Worm (Caenorhabditis elegans): ENCODE data around the gene shk-1.

DNA sequence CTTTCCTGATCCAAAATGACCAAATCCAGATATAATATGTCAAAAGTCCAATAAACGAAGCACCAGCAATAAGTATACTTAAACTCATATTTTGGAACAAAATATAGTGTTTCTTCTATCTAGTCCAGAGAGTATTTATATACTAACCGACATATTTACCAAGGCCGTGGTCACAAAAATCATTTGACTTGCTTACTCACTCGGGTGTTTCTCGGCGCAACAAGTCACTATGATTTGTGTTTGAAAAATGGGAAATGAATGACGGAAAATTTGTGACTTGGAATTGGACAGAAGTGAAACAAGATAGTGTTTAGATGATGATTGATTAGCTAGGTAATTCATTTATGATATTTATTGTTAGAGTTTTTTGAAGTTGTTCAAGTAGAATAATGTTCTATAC, 42.2 kb downstream of the shk-1 start, which contains the start of gene cyp-13A5:
- TF ChIP-seq med-1 (GFP tag; optimal IDR thresholded peaks at IDR 0.05; ENCODE audit: insufficient read depth), result no peak
- no peak for TF ChIP-seq flt-1 (GFP tag; IDR thresholded peaks at IDR 0.05)
- no peak for TF ChIP-seq T22C8.4 (GFP tag; IDR thresholded peaks at IDR 0.05)
- no peak for TF ChIP-seq cog-1 (tag; optimal IDR thresholded peaks at IDR 0.05)
- no peak for TF ChIP-seq klf-2 (GFP tag; conservative IDR thresholded peaks at IDR 0.05)
- no peak for TF ChIP-seq tab-1 (GFP tag; IDR thresholded peaks at IDR 0.05)
